Fruit fly (Drosophila melanogaster) S2 (cell line): ENCODE measurements around the gene CG15046.

Source experiments
- CG8478 ChIP-seq: fragments of >200 bp; optimal IDR thresholded peaks from 2 replicates; lab custom pipeline; 2018
- CTCF ChIP-seq, 2 experiments: fragments of >200 bp; optimal IDR thresholded peaks; 2 replicates each; lab custom pipeline; 2018

dm6 chrX:18512271-18512679, 22.9 kb upstream of the CG15046 start, which contains the start of gene Ggt-1:
- TF ChIP-seq CTCF (optimal IDR thresholded peaks at IDR 0.05; lab: Kevin White, UChicago), result no peak
- TF ChIP-seq CG8478 (lab: Kevin White, UChicago), result no peak
